Worm (Caenorhabditis elegans): ENCODE measurements around the gene C10E2.1.

Gene C10E2.1

ce11 chrX:16762529-16762928, at the start of gene C10E2.1:
C10E2.1 (plus strand) TSS chrX:16762829.
- TF ChIP-seq nhr-76 (tag; optimal IDR thresholded peaks at IDR 0.05) (no peak), lin-32 (GFP tag; optimal IDR thresholded peaks at IDR 0.05) (no peak), pha-4 (tag; optimal IDR thresholded peaks at IDR 0.05) (no peak), mls-2 (tag; optimal IDR thresholded peaks at IDR 0.05) (no peak), nhr-237 (tag; optimal IDR thresholded peaks at IDR 0.05) (no peak), unc-120 (tag; optimal IDR thresholded peaks at IDR 0.05; ENCODE audit: poor library complexity, severe bottlenecking) (no peak), elt-3 (tag; optimal IDR thresholded peaks at IDR 0.05) (no peak), zip-8 (tag; optimal IDR thresholded peaks at IDR 0.05) (no peak), mep-1 (tag; optimal IDR thresholded peaks at IDR 0.05) (no peak), ham-2 (GFP tag; optimal IDR thresholded peaks at IDR 0.05) (no peak), ceh-43 (GFP tag; optimal IDR thresholded peaks at IDR 0.05) (no peak), lsy-2 (tag; optimal IDR thresholded peaks at IDR 0.05) (no peak), sptf-1 (tag; optimal IDR thresholded peaks at IDR 0.05) (no peak), bed-3 (GFP tag; optimal IDR thresholded peaks at IDR 0.05) (no peak)

- no peak for TF ChIP-seq mab-5 (tag; optimal IDR thresholded peaks at IDR 0.05)
- TF ChIP-seq ztf-11 (tag; optimal IDR thresholded peaks at IDR 0.05), result no peak
- no peak for TF ChIP-seq elt-3 (tag; optimal IDR thresholded peaks at IDR 0.05)
- TF ChIP-seq nhr-28 (tag; optimal IDR thresholded peaks at IDR 0.05), result no peak
- TF ChIP-seq unc-39 (tag; optimal IDR thresholded peaks at IDR 0.05), result no peak
- TF ChIP-seq ceh-39 (tag; optimal IDR thresholded peaks at IDR 0.05), result no peak
- TF ChIP-seq sem-2 (GFP tag; optimal IDR thresholded peaks at IDR 0.05), result no peak
- no peak for TF ChIP-seq lsy-2 (tag; optimal IDR thresholded peaks at IDR 0.05)
- no peak for TF ChIP-seq snpc-4 (tag; optimal IDR thresholded peaks at IDR 0.05)
- no peak for TF ChIP-seq unc-62 (GFP tag; optimal IDR thresholded peaks at IDR 0.05)
Observed at ce11 chrX:16715938-16716337, 46.7 kb upstream of the C10E2.1 start.

- TF ChIP-seq mab-5 (tag; optimal IDR thresholded peaks at IDR 0.05), result no peak
- no peak for TF ChIP-seq sem-2 (GFP tag; optimal IDR thresholded peaks at IDR 0.05)
- no peak for TF ChIP-seq nhr-237 (tag; optimal IDR thresholded peaks at IDR 0.05)
- no peak for TF ChIP-seq ceh-43 (GFP tag; optimal IDR thresholded peaks at IDR 0.05)
- no peak for TF ChIP-seq nhr-28 (tag; optimal IDR thresholded peaks at IDR 0.05)
- TF ChIP-seq tbx-8 (GFP tag; optimal IDR thresholded peaks at IDR 0.05), result no peak
- no peak for TF ChIP-seq ces-1 (GFP tag; optimal IDR thresholded peaks at IDR 0.05)
Observed at ce11 chrX:16721930-16722329, 40.7 kb upstream of the C10E2.1 start.

- TF ChIP-seq bed-3 (GFP tag; optimal IDR thresholded peaks at IDR 0.05), result no peak
Observed at ce11 chrX:16724954-16725353, 37.7 kb upstream of the C10E2.1 start.

ce11 chrX:16726879-16727278, 35.8 kb upstream of the C10E2.1 start:
- peak; percentile 88 for TF ChIP-seq nhr-237 (tag; optimal IDR thresholded peaks at IDR 0.05)
- no peak for TF ChIP-seq flh-1 (GFP tag; optimal IDR thresholded peaks at IDR 0.05)
- peak; percentile 66 for TF ChIP-seq lsy-2 (tag; optimal IDR thresholded peaks at IDR 0.05)
- no peak for TF ChIP-seq nhr-28 (tag; optimal IDR thresholded peaks at IDR 0.05)
- no peak for TF ChIP-seq unc-39 (tag; optimal IDR thresholded peaks at IDR 0.05)
- peak; percentile 31 for TF ChIP-seq ceh-43 (GFP tag; optimal IDR thresholded peaks at IDR 0.05)
- TF ChIP-seq nhr-12 (tag; optimal IDR thresholded peaks at IDR 0.05), result no peak
- peak; percentile 61 for TF ChIP-seq cnd-1 (tag; optimal IDR thresholded peaks at IDR 0.05)
- TF ChIP-seq hlh-1 (tag; optimal IDR thresholded peaks at IDR 0.05), result peak; percentile 59
- peak; percentile 67 for TF ChIP-seq M03D4.4 (tag; optimal IDR thresholded peaks at IDR 0.05)
- TF ChIP-seq lin-13 (tag; optimal IDR thresholded peaks at IDR 0.05), result peak; percentile 49
- TF ChIP-seq blmp-1 (tag; optimal IDR thresholded peaks at IDR 0.05), result peak; percentile 52
- TF ChIP-seq unc-120 (tag; optimal IDR thresholded peaks at IDR 0.05; ENCODE audit: poor library complexity, severe bottlenecking), result peak; percentile 87
- peak; percentile 85 for TF ChIP-seq mls-2 (tag; optimal IDR thresholded peaks at IDR 0.05)
- peak; percentile 13 for TF ChIP-seq ztf-11 (tag; optimal IDR thresholded peaks at IDR 0.05)
- TF ChIP-seq nhr-2 (tag; optimal IDR thresholded peaks at IDR 0.05), result no peak
- no peak for TF ChIP-seq ceh-39 (tag; optimal IDR thresholded peaks at IDR 0.05)
- no peak for TF ChIP-seq lin-32 (GFP tag; optimal IDR thresholded peaks at IDR 0.05)
- TF ChIP-seq ces-1 (GFP tag; optimal IDR thresholded peaks at IDR 0.05), result peak; percentile 66
- peak; percentile 85 for TF ChIP-seq mep-1 (tag; optimal IDR thresholded peaks at IDR 0.05)
- peak; percentile 86 for TF ChIP-seq drap-1 (GFP tag; optimal IDR thresholded peaks at IDR 0.05)
- no peak for TF ChIP-seq tbx-8 (GFP tag; optimal IDR thresholded peaks at IDR 0.05)
- peak; percentile 50 for TF ChIP-seq bed-3 (GFP tag; optimal IDR thresholded peaks at IDR 0.05)
- TF ChIP-seq elt-1 (tag; optimal IDR thresholded peaks at IDR 0.05; ENCODE audit: borderline replicate concordance, insufficient read depth), result peak; percentile 81
- TF ChIP-seq zip-8 (tag; optimal IDR thresholded peaks at IDR 0.05), result no peak
- TF ChIP-seq sptf-1 (tag; optimal IDR thresholded peaks at IDR 0.05), result peak; percentile 83
- TF ChIP-seq ceh-83 (GFP tag; optimal IDR thresholded peaks at IDR 0.05), result no peak
- no peak for TF ChIP-seq snpc-4 (tag; optimal IDR thresholded peaks at IDR 0.05)
- TF ChIP-seq elt-3 (tag; optimal IDR thresholded peaks at IDR 0.05), result no peak
- TF ChIP-seq mab-5 (tag; optimal IDR thresholded peaks at IDR 0.05), result no peak
- peak; percentile 38 for TF ChIP-seq ham-2 (GFP tag; optimal IDR thresholded peaks at IDR 0.05)
- peak; percentile 87 for TF ChIP-seq pha-4 (tag; optimal IDR thresholded peaks at IDR 0.05)
- peak; percentile 41 for TF ChIP-seq nhr-76 (tag; optimal IDR thresholded peaks at IDR 0.05)
- no peak for TF ChIP-seq sem-2 (GFP tag; optimal IDR thresholded peaks at IDR 0.05)
- peak; percentile 76 for TF ChIP-seq unc-62 (GFP tag; optimal IDR thresholded peaks at IDR 0.05)

Measured in whole organism, mixed stage, embryonic.